Worm (Caenorhabditis elegans): ENCODE results near the gene C16C8.17.
"Not testable (repeated sequence)": the region's sequence is repeated elsewhere in the genome, so short reads cannot be mapped to it uniquely, and the experiment has no call there.

The C16C8.17 gene

DNA sequence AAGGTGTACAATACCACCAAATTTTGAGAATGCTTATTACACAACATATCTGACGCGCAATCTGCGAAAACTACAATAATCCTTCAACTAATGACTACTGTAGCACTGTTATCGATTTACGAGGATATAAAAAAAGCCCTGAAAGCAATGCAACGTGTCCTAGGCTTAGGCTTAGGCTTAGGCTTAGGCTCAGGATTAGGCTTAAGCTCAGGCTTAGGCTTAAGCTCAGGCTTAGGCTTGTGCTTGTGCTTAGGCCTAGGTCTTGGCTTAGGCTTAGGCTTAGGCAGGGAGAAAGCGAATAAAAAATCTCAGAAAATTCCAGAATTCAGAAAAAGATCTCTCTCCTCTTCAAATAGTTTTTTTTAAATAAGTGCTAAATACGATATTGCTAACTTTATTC, 18.6 kb downstream of the C16C8.17 start:
- TF ChIP-seq daf-16 (GFP tag; optimal IDR thresholded peaks at IDR 0.05), result no peak
- TF ChIP-seq daf-16 (tag; optimal IDR thresholded peaks at IDR 0.05), result no peak
- TF ChIP-seq lir-3 (tag; optimal IDR thresholded peaks at IDR 0.05), result no peak
- no peak for TF ChIP-seq F37D6.2 (tag; optimal IDR thresholded peaks at IDR 0.05)
- TF ChIP-seq nhr-25 (tag; optimal IDR thresholded peaks at IDR 0.05; ENCODE audit: borderline replicate concordance, insufficient read depth), result no peak
- no peak for TF ChIP-seq saeg-2 (GFP tag; IDR thresholded peaks at IDR 0.05)
- TF ChIP-seq spr-1 (tag; optimal IDR thresholded peaks at IDR 0.05), result no peak
- TF ChIP-seq mdl-1 (tag; optimal IDR thresholded peaks at IDR 0.05), result no peak
- TF ChIP-seq zip-2 (tag; optimal IDR thresholded peaks at IDR 0.05), result no peak
- no peak for TF ChIP-seq daf-8 (GFP tag; IDR thresholded peaks at IDR 0.05)
- no peak for TF ChIP-seq pqm-1 (tag; optimal IDR thresholded peaks at IDR 0.05)
- no peak for TF ChIP-seq nhr-111 (GFP tag; optimal IDR thresholded peaks at IDR 0.05)

DNA sequence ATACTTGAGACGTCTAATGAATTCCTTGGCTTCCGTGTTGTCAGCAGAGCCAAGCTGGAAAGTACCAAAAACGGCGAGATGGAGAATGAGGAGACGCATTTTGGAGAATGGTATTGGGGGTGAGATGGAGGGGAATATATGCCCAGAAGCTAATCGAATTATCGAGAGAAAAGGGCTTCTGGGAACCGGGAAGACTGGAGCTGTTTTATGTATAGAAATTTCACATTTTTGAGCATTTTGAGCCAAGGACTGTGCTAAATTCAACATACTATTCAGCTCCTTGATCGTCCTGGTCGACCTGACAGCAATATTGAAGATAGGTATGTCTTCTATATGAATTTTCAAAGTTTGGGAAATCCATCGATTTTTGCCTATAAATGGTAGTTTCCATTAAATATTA, 19.4 kb downstream of the C16C8.17 start, which contains the start of gene C16C8.7:
Gene C16C8.7 (minus strand): TSS at position 101 of the 400 bp plus-strand sequence.
- TF ChIP-seq fkh-10 (GFP tag; optimal IDR thresholded peaks at IDR 0.05) (no peak), tra-1 (GFP tag; IDR thresholded peaks at IDR 0.05) (no peak), ceh-44 (GFP tag; IDR thresholded peaks at IDR 0.05) (no peak), Y48G9A.11 (GFP tag; IDR thresholded peaks at IDR 0.05) (no peak)

DNA sequence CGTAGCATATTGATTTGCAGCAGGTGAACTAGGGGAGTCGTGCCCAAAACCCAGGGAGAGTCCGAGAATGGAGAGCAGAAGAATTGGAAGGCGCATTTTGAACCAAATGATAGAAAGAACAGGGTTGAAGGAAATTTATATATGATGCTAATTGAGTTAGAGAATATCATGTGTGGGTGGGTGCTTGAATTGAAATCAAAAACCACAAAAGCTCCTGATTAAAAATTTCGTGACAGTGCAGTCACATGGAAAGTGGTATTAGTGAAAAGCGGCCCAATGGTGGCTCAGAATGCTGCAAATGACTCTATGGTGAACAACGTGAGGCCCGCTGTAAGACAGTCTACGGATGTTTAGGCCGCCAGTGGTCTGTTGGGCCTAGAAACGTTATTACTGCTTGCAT, 21.0 kb downstream of the C16C8.17 start, which contains the start of gene C16C8.8:
Gene C16C8.8 (minus strand): TSS at position 101 of the 400 bp plus-strand sequence.
- TF ChIP-seq mxl-2 (GFP tag; conservative IDR thresholded peaks at IDR 0.05), result no peak
- TF ChIP-seq nhr-111 (GFP tag; optimal IDR thresholded peaks at IDR 0.05), result no peak
- no peak for TF ChIP-seq fos-1 (tag; optimal IDR thresholded peaks at IDR 0.05)
- no peak for TF ChIP-seq dpl-1 (GFP tag; optimal IDR thresholded peaks at IDR 0.05)
- TF ChIP-seq nhr-48 (tag; optimal IDR thresholded peaks at IDR 0.05), result no peak
- no peak for TF ChIP-seq tag-97 (GFP tag; IDR thresholded peaks at IDR 0.05)
- no peak for TF ChIP-seq nhr-10 (tag; optimal IDR thresholded peaks at IDR 0.05)
- TF ChIP-seq nhr-28 (tag; optimal IDR thresholded peaks at IDR 0.05), result no peak
- TF ChIP-seq set-16 (GFP tag; IDR thresholded peaks at IDR 0.05), result no peak

DNA sequence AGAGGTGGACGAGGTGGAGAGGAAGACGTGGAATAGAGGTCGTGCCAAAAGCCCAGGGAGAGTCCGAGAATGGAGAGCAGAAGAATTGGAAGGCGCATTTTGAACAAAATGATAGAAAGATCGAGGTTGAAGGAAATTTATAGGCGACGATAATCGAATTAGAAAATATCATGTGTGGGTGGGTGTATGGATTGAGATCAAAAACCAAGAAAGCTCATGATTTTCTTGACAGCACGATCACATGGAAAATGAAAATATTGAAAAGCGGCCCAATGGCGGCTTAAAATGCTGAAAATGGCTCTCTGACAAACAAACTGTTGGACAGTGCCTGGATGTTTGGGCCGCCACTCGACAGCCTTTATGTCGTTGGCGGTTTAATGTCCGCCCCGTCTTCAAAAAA, 22.5 kb downstream of the C16C8.17 start, which contains the start of gene C16C8.9:
Gene C16C8.9 (minus strand): TSS at position 101 of the 400 bp plus-strand sequence.
- TF ChIP-seq Y75B8A.6 (GFP tag; IDR thresholded peaks at IDR 0.05), result no peak
- TF ChIP-seq vab-7 (GFP tag; IDR thresholded peaks at IDR 0.05), result no peak
- no peak for TF ChIP-seq nhr-6 (tag; optimal IDR thresholded peaks at IDR 0.05)
- TF ChIP-seq madf-9 (GFP tag; conservative IDR thresholded peaks at IDR 0.05), result no peak

DNA sequence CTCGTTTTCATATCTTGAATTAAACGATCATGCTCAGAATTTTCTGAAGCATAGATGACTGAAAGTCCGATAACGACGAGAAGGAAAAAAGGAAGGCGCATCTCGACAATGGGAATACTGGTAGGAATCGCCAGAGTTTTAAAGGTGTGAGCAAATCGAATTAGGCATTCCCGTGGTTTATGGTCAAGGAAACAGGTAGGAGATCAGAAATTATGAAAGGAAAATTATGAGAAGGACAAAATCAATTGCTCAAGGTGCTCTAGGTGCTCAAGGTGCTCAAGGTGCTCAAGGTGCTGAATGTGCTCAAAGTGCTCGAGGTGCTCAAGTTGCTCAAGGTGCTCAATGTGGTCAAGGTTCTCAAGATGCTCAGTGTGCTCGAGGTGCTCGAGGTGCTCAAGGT, 24.0 kb downstream of the C16C8.17 start, which contains the start of gene C16C8.10:
Gene C16C8.10 (minus strand): TSS at position 101 of the 400 bp plus-strand sequence.
- TF ChIP-seq unc-62 (GFP tag; optimal IDR thresholded peaks at IDR 0.05 in 1 of 2), result peak in 1 of 2 experiments; percentile 23
- not testable (repeated sequence) for TF ChIP-seq unc-62 (tag; optimal IDR thresholded peaks at IDR 0.05)

DNA sequence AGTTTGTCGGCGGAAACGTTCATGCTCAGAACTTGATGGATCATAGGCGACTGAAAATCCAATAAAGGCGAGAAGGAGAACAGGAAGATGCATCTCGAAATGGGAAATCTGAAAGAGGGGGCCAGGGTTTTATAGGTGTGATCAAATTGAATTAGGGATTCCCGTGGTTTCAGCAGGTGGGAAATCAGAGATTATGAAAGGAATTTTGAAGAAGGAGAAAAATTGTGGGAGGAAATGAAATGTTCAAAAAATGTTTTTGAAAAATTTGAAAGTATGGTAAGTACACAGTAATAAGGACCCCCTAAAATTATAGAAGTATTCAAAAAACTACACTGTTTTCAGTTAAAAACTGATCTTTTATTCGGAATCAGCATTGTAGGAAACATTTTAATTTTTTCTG, 29.9 kb downstream of the C16C8.17 start, which contains the start of gene Y49F6B.20:
Gene Y49F6B.20 (minus strand): TSS at position 101 of the 400 bp plus-strand sequence.
- TF ChIP-seq jun-1 (tag; optimal IDR thresholded peaks at IDR 0.05) (no peak), mdt-29 (GFP tag; IDR thresholded peaks at IDR 0.05) (no peak)
